Worm (Caenorhabditis elegans) whole organism, mixed stage, embryonic: ENCODE measurements around the gene elo-8.

Experiments used
- M03D4.4 ChIP-seq: sonication (generic microtip); optimal IDR thresholded peaks from 2 replicates; lab custom pipeline; 2017; ENCODE audit warnings: mild to moderate bottlenecking, missing genetic modification characterization, missing compliant biosample characterization
- bed-3 ChIP-seq: fragments of 200-800 bp; sonication (Bioruptor generic); optimal IDR thresholded peaks from 3 replicates; lab custom pipeline; 2018; ENCODE audit warnings: mild to moderate bottlenecking, missing genetic modification characterization, moderate library complexity, missing compliant biosample characterization
- ceh-39 ChIP-seq: fragments of 150-350 bp; optimal IDR thresholded peaks from 2 replicates; lab custom pipeline; 2014; ENCODE audit warnings: missing biosample characterization, missing genetic modification characterization
- ceh-83 ChIP-seq: fragments of 200-800 bp; sonication (Bioruptor generic); optimal IDR thresholded peaks from 2 replicates; lab custom pipeline; 2018; ENCODE audit warnings: mild to moderate bottlenecking, missing genetic modification characterization, missing compliant biosample characterization
- ces-1 ChIP-seq: fragments of 150-350 bp; optimal IDR thresholded peaks from 2 replicates; lab custom pipeline; 2014; ENCODE audit warnings: missing biosample characterization, missing genetic modification reagents, missing genetic modification characterization
- drap-1 ChIP-seq: fragments of 200-800 bp; sonication (Bioruptor generic); optimal IDR thresholded peaks from 3 replicates; lab custom pipeline; 2018; ENCODE audit warnings: mild to moderate bottlenecking, missing genetic modification characterization, missing compliant biosample characterization
- elt-1 ChIP-seq: sonication (generic microtip); optimal IDR thresholded peaks from 2 replicates; lab custom pipeline; 2017; ENCODE audit warnings: missing genetic modification characterization, mild to moderate bottlenecking, missing compliant biosample characterization, antibody characterized with exemption, moderate library complexity, borderline replicate concordance; ENCODE audit not compliant: insufficient read depth
- elt-3 ChIP-seq: fragments of 150-350 bp; optimal IDR thresholded peaks from 2 replicates; lab custom pipeline; 2014; ENCODE audit warnings: missing biosample characterization, missing genetic modification characterization
- flh-1 ChIP-seq: fragments of 200-800 bp; sonication (Bioruptor generic); optimal IDR thresholded peaks from 2 replicates; lab custom pipeline; 2018; ENCODE audit warnings: mild to moderate bottlenecking, missing genetic modification characterization, moderate library complexity, missing compliant biosample characterization
- ham-2 ChIP-seq: fragments of 200-800 bp; sonication (Bioruptor generic); optimal IDR thresholded peaks from 2 replicates; lab custom pipeline; 2018; ENCODE audit warnings: mild to moderate bottlenecking, missing genetic modification characterization, missing compliant biosample characterization
- hlh-1 ChIP-seq: fragments of 150-350 bp; optimal IDR thresholded peaks from 2 replicates; lab custom pipeline; 2014; ENCODE audit warnings: missing biosample characterization, missing genetic modification reagents, missing genetic modification characterization
- lin-13 ChIP-seq: fragments of 150-350 bp; optimal IDR thresholded peaks from 2 replicates; lab custom pipeline; 2014; ENCODE audit warnings: missing biosample characterization, missing genetic modification characterization
- lin-32 ChIP-seq: fragments of 200-800 bp; sonication (Bioruptor generic); optimal IDR thresholded peaks from 2 replicates; lab custom pipeline; 2018; ENCODE audit warnings: mild to moderate bottlenecking, missing genetic modification characterization, missing compliant biosample characterization
- lsy-2 ChIP-seq: fragments of 150-350 bp; optimal IDR thresholded peaks from 2 replicates; lab custom pipeline; 2014; ENCODE audit warnings: missing biosample characterization, missing genetic modification characterization
- mab-5 ChIP-seq: fragments of 150-350 bp; optimal IDR thresholded peaks from 2 replicates; lab custom pipeline; 2014; ENCODE audit warnings: missing biosample characterization, missing genetic modification characterization
- mep-1 ChIP-seq: fragments of 150-350 bp; optimal IDR thresholded peaks from 2 replicates; lab custom pipeline; 2017; ENCODE audit warnings: missing biosample characterization, missing genetic modification reagents, missing genetic modification characterization, inconsistent platforms
- mls-2 ChIP-seq: sonication (generic microtip); optimal IDR thresholded peaks from 2 replicates; lab custom pipeline; 2016; ENCODE audit warnings: mild to moderate bottlenecking, missing genetic modification characterization, moderate library complexity, missing compliant biosample characterization
- nhr-12 ChIP-seq: fragments of 150-350 bp; optimal IDR thresholded peaks from 2 replicates; lab custom pipeline; 2014; ENCODE audit warnings: missing biosample characterization, missing genetic modification characterization
- nhr-2 ChIP-seq: fragments of 150-350 bp; optimal IDR thresholded peaks from 2 replicates; lab custom pipeline; 2014; ENCODE audit warnings: missing biosample characterization, missing genetic modification characterization
- pha-4 ChIP-seq: fragments of 150-350 bp; optimal IDR thresholded peaks from 2 replicates; lab custom pipeline; 2018; ENCODE audit warnings: missing biosample characterization, missing genetic modification reagents, missing genetic modification characterization
- sem-2 ChIP-seq: fragments of 200-800 bp; sonication (Bioruptor generic); optimal IDR thresholded peaks from 2 replicates; lab custom pipeline; 2018; ENCODE audit warnings: mild to moderate bottlenecking, missing genetic modification characterization, missing compliant biosample characterization
- snpc-4 ChIP-seq: fragments of 150-350 bp; optimal IDR thresholded peaks from 2 replicates; lab custom pipeline; 2014; ENCODE audit warnings: missing biosample characterization, missing genetic modification characterization
- sptf-1 ChIP-seq: sonication (generic microtip); optimal IDR thresholded peaks from 2 replicates; lab custom pipeline; 2017; ENCODE audit warnings: mild to moderate bottlenecking, missing genetic modification characterization, moderate library complexity, missing compliant biosample characterization
- tbx-8 ChIP-seq: fragments of 200-800 bp; sonication (Bioruptor generic); optimal IDR thresholded peaks from 2 replicates; lab custom pipeline; 2018; ENCODE audit warnings: mild to moderate bottlenecking, missing genetic modification characterization, moderate library complexity, missing compliant biosample characterization
- unc-120 ChIP-seq: sonication (generic microtip); optimal IDR thresholded peaks from 2 replicates; lab custom pipeline; 2017; ENCODE audit warnings: missing genetic modification characterization, missing compliant biosample characterization; ENCODE audit not compliant: poor library complexity, severe bottlenecking
- unc-39 ChIP-seq: fragments of 150-350 bp; optimal IDR thresholded peaks from 2 replicates; lab custom pipeline; 2014; ENCODE audit warnings: missing biosample characterization, missing genetic modification characterization
- unc-62 ChIP-seq: fragments of 150-350 bp; optimal IDR thresholded peaks from 2 replicates; lab custom pipeline; 2014; ENCODE audit warnings: missing biosample characterization, missing genetic modification reagents, missing genetic modification characterization
- zip-8 ChIP-seq: fragments of 150-350 bp; optimal IDR thresholded peaks from 2 replicates; lab custom pipeline; 2014; ENCODE audit warnings: missing biosample characterization, missing genetic modification characterization
- ztf-11 ChIP-seq: fragments of 150-350 bp; optimal IDR thresholded peaks from 2 replicates; lab custom pipeline; 2014; ENCODE audit warnings: missing biosample characterization, missing genetic modification characterization

Gene elo-8

DNA sequence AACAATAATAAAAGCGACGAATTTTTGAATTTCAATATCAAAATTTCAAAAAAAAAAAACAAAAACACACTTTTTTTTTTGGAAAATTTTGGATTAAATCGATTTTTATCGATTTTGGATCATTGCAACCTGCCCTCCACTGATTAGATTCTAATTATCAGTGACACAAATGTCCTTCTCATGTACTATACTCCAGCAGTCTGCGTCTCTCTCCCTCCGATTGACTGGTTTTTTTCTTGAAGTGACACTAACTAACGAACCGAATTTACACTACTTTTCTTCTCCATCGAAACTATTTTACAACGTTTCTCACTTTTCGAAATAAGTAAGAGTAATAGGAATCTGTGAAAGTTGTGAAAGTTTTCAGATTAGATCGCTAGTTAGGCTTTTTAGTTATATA, 8.9 kb upstream of the elo-8 start:
- TF ChIP-seq ceh-39 (tag; lab: Kevin White, UChicago) (no peak), flh-1 (GFP tag; lab: Kevin White, UChicago) (no peak), sem-2 (GFP tag; lab: Kevin White, UChicago) (no peak), ham-2 (no peak), nhr-12 (no peak), unc-62 (GFP tag; lab: Kevin White, UChicago) (no peak), lin-32 (GFP tag; lab: Kevin White, UChicago) (no peak), unc-120 (tag; lab: Kevin White, UChicago) (no peak), elt-3 (no peak), ztf-11 (tag; lab: Kevin White, UChicago) (no peak), tbx-8 (GFP tag; lab: Kevin White, UChicago) (no peak)
- TF ChIP-seq, all 35 proteins: peak for 0

DNA sequence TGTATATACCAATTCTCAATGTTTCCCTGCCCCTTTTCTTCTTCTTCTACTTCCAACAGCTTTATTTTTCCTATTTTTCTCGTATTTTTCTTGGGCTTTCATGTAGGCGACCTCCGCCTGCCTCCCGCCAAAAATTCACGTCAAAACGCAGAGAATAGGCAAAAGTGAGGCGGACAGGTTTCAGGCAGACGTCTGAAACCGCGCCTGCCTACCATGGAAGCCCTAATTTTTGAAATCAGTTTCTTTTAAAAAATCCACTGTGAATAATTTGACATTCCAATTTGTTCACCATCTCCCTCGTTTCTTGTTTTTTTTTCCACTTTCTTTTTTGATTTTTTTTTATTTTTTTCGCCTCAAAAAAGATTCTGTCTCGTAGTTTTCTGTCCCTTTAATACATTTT, 6.9 kb upstream of the elo-8 start:
- TF ChIP-seq unc-39 (tag; lab: Kevin White, UChicago) (no peak), zip-8 (no peak), sem-2 (GFP tag; lab: Kevin White, UChicago) (no peak), mls-2 (tag; lab: Kevin White, UChicago) (no peak), bed-3 (GFP tag; lab: Kevin White, UChicago) (no peak), lin-13 (no peak), ztf-11 (tag; lab: Kevin White, UChicago) (no peak), ceh-83 (GFP tag; lab: Kevin White, UChicago) (no peak), flh-1 (GFP tag; lab: Kevin White, UChicago) (no peak), nhr-12 (no peak), drap-1 (GFP tag; lab: Kevin White, UChicago) (no peak), unc-62 (GFP tag; lab: Kevin White, UChicago) (no peak), elt-1 (tag; lab: Kevin White, UChicago) (no peak)

DNA sequence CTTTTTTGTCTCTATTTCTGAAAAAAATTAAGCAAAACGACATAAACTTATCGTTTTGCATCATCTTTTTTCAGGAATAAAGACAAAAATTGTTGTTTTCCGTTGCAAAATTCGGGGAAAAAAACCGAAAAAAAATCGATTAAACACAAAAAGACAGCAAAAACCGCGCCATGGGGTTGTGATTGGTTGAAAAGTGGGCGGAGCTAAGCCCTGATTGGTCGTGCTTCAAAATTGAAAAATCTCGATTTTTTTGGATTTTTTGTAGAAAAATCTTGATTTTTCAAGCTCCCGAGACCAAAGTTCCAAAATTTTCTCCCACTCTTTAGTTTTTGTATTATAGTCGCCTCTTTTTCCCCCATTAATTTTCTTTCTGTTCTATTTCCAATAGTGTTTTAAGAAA, 6.4 kb upstream of the elo-8 start:
- TF ChIP-seq hlh-1 (no peak), elt-3 (no peak)

DNA sequence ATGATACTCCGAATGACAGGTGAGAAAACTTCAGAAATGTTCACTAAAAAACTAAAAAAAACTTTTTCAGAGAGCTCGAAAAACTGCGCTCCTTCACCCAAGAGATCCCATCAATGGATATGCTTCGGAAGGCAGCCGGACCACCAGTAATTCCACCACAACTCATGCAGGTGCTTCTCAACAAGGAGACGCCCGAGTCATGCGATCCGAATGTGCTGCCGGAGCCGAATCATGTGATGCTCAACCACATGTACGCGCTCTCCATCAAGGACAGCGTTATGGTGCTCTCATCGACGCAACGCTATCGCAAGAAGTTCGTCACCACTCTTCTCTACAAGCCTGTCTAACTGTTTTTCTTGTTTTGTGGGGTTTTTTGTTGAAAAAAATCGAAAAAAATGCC, 5.9 kb upstream of the elo-8 start:
- no peak for TF ChIP-seq mab-5
- no peak for TF ChIP-seq snpc-4 (tag; lab: Kevin White, UChicago)
- TF ChIP-seq sem-2 (GFP tag; lab: Kevin White, UChicago): no peak
- TF ChIP-seq lin-32 (GFP tag; lab: Kevin White, UChicago): no peak
- TF ChIP-seq ces-1 (GFP tag; lab: Kevin White, UChicago): no peak
- TF ChIP-seq lin-13: no peak

DNA sequence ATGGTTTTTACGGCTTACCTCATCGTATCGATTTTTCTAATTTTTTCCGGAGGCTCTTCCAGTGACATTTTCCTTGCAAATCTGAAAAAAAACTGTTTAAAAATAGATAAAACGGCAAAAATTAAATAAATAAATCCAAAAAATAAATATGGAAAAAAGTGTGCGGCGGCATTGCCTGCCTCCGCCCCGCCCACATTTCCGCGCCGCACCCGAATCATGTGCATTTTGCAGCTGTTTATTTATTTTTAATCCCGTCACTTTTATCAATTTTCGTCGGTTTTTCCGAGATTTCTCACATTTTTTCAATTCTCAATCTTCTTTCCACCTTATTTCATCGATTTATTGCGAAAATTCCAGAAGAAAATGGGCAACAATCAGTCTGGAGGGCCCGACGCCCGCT, 4.9 kb upstream of the elo-8 start, which contains the start of the genes Y47D3A.14 and aakb-2:
Y47D3A.14 (minus strand) TSS at position 81 of the 400 bp plus-strand sequence.
aakb-2 (plus strand) TSS at position 356 of the 400 bp plus-strand sequence.
- TF ChIP-seq elt-3 (no peak), lsy-2 (tag; lab: Kevin White, UChicago) (peak; percentile 62), mls-2 (tag; lab: Kevin White, UChicago) (peak; percentile 57), pha-4 (tag; lab: Kevin White, UChicago) (peak; percentile 44), mep-1 (tag; lab: Kevin White, UChicago) (peak; percentile 51), hlh-1 (peak; percentile 25), nhr-2 (tag; lab: Kevin White, UChicago) (no peak), tbx-8 (GFP tag; lab: Kevin White, UChicago) (no peak), drap-1 (GFP tag; lab: Kevin White, UChicago) (no peak), ces-1 (GFP tag; lab: Kevin White, UChicago) (peak; percentile 8), ceh-83 (GFP tag; lab: Kevin White, UChicago) (peak; percentile 77), sptf-1 (tag; lab: Kevin White, UChicago) (peak; percentile 69), unc-120 (tag; lab: Kevin White, UChicago) (peak; percentile 48), M03D4.4 (tag; lab: Kevin White, UChicago) (peak; percentile 78), mab-5 (peak; percentile 15), bed-3 (GFP tag; lab: Kevin White, UChicago) (peak; percentile 11), sem-2 (GFP tag; lab: Kevin White, UChicago) (no peak)
- TF ChIP-seq, all 35 proteins: peak for 12

DNA sequence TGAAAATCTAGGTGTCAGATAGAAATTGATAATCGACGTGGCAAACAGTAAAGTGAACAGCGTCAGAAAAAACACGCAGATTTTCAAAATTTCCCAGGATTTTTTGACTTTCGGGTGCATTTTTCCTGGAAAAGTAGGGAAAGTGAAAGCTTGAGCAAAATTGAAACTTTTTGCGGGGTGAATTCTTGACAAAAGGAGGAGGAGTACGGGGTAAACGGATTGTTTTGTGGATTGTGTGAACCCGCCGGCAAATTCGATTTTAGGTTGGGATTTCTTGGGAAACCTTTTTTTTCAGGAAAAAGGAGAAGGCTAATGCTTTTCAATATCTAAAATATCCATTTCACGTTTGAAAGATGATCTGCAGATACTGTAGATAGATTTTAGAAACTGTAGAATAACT, 2.9 kb upstream of the elo-8 start, which contains the start of gene Y47D3A.34:
Y47D3A.34 (minus strand) TSS at position 120 of the 400 bp plus-strand sequence.
- TF ChIP-seq ces-1 (GFP tag; lab: Kevin White, UChicago) (peak; percentile 52), unc-62 (GFP tag; lab: Kevin White, UChicago) (no peak)
